Worm (Caenorhabditis elegans): Measurements from ENCODE around the gene F37B12.3.

F37B12.3 gene

DNA sequence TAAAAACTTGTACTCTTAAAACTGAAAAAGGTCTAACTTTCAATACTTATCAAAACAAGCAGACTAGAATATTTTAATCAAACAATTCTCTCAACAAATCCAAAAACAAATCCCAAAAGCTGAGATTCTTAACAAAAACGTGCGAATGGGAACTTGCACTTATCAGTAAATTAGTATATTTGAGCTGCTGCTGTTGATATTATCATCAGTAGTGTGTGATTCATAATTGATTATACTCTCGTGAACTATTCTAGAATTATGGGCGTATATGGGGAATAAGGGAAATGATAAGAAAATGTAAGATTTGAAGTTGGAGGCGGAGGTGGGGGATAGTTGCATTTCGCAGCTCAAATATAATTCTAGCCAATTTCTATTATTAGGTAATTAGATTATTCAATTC lies 27.0 kb downstream of the F37B12.3 start:
- TF ChIP-seq unc-62 (GFP tag; optimal IDR thresholded peaks at IDR 0.05): no peak

DNA sequence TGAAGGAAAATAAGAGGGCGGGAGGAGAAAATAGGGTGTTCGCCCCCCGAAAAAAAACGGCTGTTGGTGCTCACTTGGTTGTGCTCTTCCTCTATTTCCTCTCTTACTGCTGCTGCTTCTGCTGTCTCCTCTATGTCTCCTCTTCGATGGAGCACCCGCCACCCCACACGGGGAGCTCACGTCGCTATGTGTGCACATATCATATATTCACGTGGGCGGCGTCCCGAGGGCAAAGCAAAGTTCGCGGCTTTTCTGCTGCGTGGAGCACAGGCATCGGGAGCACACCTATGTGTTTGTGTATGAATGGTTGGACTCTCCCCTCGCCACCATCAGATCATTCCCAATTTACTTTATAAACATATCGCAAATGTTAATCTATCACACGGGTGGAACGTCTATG lies 27.9 kb downstream of the F37B12.3 start:
- TF ChIP-seq unc-62 (GFP tag; optimal IDR thresholded peaks at IDR 0.05): no peak

DNA sequence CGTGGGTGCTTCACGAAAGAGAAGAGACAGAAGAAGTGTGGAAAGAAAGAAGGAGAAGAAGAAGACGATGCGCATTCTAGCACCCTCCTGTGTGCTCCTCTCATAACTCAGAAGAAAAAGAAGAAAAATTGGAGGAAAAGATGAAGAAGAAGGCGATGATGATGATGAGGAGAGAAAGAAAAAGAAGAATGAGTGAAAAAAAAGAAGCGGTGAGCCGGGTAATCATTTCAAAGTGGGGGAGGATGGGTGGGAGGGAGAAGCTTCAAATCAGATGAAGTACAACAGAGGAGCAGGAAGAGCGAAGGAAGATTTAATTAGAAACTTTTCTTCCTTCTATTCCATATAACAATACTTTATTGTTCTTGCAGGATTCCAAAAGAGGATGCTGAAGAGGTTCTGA lies 30.5 kb downstream of the F37B12.3 start:
- TF ChIP-seq unc-62 (GFP tag; optimal IDR thresholded peaks at IDR 0.05): no peak

DNA sequence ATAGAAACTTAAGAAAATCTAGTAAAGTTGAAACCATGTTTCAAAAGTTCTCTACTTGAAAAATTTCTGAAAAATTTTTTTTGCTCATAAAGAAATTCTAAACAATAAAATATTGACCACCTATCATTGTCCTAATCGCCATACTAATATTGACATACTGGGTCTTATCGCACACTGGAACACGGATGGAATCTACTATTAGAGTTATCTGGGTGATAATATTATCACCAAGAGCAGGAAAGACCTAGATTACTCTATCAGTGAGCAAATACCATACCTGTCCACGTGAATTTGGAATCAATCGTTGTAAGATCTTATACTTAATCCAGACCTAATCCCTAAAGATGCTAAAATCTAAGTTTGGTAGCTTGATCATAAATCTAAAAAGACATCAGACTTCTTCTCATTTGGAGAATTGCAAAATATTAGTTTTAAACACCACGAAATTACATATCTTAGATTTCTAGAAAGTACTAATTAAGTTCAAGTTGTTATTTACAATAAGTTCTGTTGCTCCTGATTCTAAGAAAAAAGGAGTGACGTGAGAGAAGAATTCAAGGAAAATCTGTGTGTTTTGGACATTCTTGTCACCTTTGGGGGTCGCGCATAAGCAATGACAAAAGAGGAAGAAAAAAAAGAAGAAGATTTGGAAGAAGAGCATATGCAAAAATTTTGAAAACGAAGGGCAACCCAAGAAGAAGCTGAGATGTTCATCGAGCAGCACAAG lies 31.1 kb downstream of the F37B12.3 start:
- TF ChIP-seq unc-62 (GFP tag; optimal IDR thresholded peaks at IDR 0.05): no peak

DNA sequence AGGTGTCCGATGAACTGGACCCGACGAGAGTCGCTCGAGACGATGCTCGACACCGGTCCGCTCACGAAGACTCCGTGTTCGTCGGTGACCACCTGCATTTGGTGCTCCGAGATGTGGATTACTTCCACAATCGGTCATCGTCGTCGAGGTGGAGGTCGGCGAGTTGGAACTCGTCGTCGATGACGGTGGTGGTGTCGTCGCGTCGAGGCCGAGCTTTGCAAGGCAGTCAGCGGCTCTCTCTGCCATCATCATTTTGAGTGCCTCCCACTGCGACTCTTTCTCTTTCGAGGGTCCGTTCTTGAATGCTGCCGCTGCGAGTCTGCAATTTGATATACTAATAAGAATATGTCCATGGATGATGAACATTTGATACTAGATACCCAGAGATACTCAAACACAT lies 33.5 kb downstream of the F37B12.3 start:
- no peak for TF ChIP-seq unc-62 (GFP tag; optimal IDR thresholded peaks at IDR 0.05)

DNA sequence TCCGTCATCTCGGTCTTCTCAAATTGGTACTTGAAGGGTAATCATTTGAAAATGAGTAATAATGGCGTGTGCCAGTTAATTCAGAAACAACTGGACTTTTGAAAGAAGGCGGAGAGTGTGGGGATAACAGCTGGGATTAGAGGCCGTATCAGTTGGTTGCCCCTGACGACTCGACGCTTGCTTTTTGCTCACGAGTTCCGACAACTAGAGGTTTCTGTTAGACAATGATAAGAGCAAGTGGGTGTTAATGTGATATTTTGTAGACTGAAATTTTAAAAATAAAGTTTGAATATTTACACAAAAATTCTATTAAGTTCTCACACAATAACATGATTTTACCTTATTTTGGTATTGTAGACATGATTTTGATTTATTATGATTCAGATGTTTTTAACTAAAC lies 36.1 kb downstream of the F37B12.3 start, which contains the start of gene F44G4.7:
Gene F44G4.7 (minus strand): TSS at position 101 of the 400 bp plus-strand sequence.
- no peak for TF ChIP-seq unc-62 (GFP tag; optimal IDR thresholded peaks at IDR 0.05)

DNA sequence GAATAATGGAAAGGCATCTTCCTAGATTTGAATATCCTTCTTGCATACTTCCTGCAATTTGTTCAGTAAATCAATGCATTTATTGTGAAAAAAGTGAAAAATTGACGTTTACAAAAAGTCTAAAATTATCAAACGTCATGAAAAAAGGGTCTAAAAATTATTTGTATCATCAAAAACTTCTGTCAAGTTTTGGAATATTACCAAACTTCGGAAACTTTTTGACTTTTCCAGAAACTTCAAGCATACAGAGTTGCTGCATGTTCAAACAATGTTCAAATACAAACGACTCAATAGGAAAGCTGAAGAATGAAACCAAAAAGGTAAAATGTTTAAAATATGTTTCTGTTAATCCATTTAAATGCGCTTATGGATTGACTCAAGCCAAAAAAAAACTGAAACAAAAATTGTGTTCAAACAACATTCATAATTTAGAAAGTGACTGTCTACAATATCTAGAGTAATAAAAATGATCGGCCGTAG lies 39.4 kb downstream of the F37B12.3 start, which contains the start of gene F44G4.6:
Gene F44G4.6 (minus strand): TSS at position 51 of the 480 bp plus-strand sequence.
- no peak for TF ChIP-seq unc-62 (GFP tag; optimal IDR thresholded peaks at IDR 0.05)

DNA sequence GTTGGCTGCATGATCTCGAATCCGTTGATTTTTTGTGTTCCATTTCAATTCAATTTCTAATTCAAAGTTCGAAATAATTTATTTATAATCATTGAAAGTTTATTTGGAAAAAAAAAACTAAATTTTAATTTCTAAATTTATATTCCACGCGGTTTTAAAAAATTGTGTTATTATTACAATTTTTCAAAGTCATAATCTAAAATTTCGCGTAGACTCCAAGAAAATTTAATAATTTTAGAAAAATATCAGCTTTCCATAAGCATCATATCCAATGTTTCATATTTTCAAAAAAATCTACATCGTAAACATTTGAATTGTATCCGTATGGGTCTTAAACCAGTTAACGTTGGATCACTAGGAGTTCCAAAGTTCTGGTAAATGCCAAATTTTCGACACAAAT lies 40.9 kb downstream of the F37B12.3 start, which contains the start of gene F44G4.5:
Gene F44G4.5 (minus strand): TSS at position 101 of the 400 bp plus-strand sequence.
- TF ChIP-seq unc-62 (GFP tag; optimal IDR thresholded peaks at IDR 0.05): no peak

DNA sequence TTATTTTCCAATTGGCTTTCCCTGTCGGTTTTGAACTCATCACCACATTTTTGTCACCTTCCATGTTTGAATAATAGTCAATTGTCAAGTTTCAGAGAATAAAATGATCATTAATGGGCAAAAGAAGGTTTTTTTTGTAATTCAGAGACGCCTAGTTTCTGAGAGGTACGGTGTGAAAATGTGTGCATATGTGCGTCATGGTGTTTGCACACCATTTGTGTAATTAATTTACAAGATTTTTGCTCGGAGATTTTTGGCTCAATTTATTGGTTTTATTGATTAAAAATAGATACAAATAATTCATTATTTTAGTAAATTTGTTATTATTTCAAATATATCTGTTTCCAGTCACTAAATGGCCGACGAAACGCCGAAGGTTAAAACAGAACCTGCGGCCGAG lies 43.7 kb downstream of the F37B12.3 start, which contains the start of the genes F44G4.3 and tdp-1:
Gene F44G4.3 (minus strand): TSS at position 184 of the 400 bp plus-strand sequence.
Gene tdp-1 (plus strand): TSS at position 347 of the 400 bp plus-strand sequence.
- no peak for TF ChIP-seq unc-62 (GFP tag; optimal IDR thresholded peaks at IDR 0.05)

DNA sequence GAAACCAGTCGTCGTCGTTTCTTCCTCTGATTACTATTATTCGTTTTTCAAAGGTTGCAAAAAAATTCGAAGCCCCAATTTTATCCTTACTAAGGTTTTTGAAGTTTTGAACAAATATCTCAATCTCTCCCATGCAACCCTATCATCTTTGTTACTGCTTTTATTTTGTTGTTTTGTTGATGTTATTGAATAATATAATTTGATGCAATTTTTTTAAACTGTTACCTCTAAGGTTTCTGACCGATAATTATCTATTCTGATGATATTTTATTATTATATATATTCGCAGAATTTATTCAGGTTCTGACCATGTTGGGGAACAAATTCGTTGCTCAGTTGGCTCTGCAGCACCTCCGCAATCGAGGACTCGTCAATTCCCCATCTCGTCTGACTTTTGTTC lies 45.1 kb downstream of the F37B12.3 start, which contains the start of gene ndub-2:
Gene ndub-2 (plus strand): TSS at position 301 of the 400 bp plus-strand sequence.
- TF ChIP-seq unc-62 (GFP tag; optimal IDR thresholded peaks at IDR 0.05): no peak

DNA sequence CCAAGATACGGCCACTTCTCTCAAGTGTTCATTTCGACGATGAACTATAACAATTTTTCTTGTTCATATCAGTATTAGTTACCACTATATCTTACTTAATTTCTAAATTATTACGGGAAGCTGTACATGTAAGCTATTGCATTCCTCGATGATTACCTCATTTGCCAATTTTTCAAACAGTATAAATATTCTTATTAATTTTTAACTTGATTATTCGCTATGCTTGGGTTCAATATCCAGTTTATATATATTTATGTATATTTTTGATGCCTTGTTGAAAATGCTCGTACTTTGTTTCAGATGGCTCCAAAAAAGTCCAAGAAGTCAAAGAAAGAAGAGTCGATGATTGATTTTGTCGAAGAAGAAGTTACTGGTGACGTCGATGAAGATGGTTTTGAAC lies 46.9 kb downstream of the F37B12.3 start, which contains the start of gene F44G4.1:
Gene F44G4.1 (plus strand): TSS at position 301 of the 400 bp plus-strand sequence.
- TF ChIP-seq unc-62 (GFP tag; optimal IDR thresholded peaks at IDR 0.05): no peak

DNA sequence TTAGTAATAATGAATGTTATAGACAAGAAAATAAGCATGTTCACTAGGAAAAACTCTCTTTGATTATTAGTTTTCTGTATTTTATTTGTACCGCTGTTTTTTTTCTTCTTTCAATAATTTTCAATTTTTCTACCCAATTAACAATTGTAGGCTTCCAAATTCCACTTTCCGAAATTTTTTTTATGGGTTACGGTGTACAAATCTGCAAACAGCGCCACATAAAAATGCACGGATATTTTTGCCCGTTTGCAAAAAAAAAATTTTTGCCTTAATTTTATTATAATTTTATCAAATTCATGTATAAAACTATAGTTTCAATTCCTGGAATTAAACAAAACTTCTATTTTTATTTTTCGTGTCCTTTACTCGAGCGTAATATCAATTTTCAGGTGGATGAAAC lies 48.4 kb downstream of the F37B12.3 start, which contains the start of gene ooc-5:
Gene ooc-5 (plus strand): TSS at position 381 of the 400 bp plus-strand sequence.
- TF ChIP-seq unc-62 (GFP tag; optimal IDR thresholded peaks at IDR 0.05): no peak

DNA sequence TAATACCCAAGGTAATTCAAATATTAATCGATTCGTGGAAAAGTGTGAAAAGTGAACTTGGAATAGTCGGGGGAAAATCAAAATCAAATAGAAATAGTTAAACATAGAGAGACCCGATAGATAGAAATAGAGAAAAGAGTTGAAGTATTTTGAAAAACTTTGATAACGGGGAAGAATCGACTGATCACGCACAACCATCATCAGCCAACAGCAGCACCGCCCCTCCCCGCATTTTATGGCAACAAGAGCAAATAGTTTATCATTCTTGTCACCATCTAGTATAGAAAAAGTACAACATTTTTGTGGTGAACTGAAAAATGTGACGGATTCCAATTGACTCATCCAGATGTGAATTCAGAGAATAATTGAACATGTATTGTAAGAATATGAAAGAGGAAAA lies 49.6 kb downstream of the F37B12.3 start:
- no peak for TF ChIP-seq unc-62 (GFP tag; optimal IDR thresholded peaks at IDR 0.05)

DNA sequence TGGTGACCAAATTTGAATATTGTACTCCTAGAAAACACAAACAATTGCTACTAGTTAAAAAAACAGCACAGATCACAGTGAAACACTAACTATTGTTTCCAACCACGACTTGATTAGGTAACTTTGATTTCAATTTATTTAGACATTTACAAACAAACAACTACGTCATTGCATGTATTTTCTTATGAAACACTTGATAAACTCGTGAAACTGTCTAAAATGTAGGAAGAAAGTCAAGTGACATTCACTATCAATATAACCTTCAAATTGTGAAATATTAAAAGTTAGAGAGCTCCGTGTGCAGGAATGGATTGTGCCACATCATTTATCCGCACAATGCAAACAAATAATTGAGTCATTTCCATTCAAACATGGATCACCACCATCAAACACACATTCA lies 50.9 kb downstream of the F37B12.3 start:
- TF ChIP-seq unc-62 (GFP tag; optimal IDR thresholded peaks at IDR 0.05): no peak
